Worm (Caenorhabditis elegans) whole organism, L1 larva: ENCODE measurements around the gene srd-50.

Experiments
- C16A3.4 ChIP-seq: fragments of 150-350 bp; optimal IDR thresholded peaks from 2 replicates; lab custom pipeline; 2014; ENCODE audit warnings: missing biosample characterization, missing genetic modification characterization
- C34B4.2 ChIP-seq: sonication (generic microtip); optimal IDR thresholded peaks from 2 replicates; lab custom pipeline; 2017; ENCODE audit warnings: mild to moderate bottlenecking, missing genetic modification characterization, missing compliant biosample characterization
- ama-1 ChIP-seq: fragments of 150-350 bp; optimal IDR thresholded peaks from 2 replicates; lab custom pipeline; 2014
- ceh-63 ChIP-seq: fragments of 200-800 bp; sonication (Bioruptor generic); optimal IDR thresholded peaks from 2 replicates; lab custom pipeline; 2018; ENCODE audit warnings: mild to moderate bottlenecking, missing genetic modification characterization, missing compliant biosample characterization
- ceh-8 ChIP-seq: fragments of 200-800 bp; sonication (Bioruptor generic); optimal IDR thresholded peaks from 2 replicates; lab custom pipeline; 2018; ENCODE audit warnings: mild to moderate bottlenecking, missing genetic modification characterization, moderate library complexity, missing compliant biosample characterization
- ceh-82 ChIP-seq, 3 experiments: fragments of 150-350 bp in 1 of 3; sonication (generic microtip) in 2 of 3; optimal IDR thresholded peaks; 2 replicates each; lab custom pipeline; 2014 to 2017; ENCODE audit warnings: missing biosample characterization in 3 of 3, missing genetic modification characterization in 3 of 3
- ceh-90 ChIP-seq: sonication (generic microtip); optimal IDR thresholded peaks from 2 replicates; lab custom pipeline; 2016; ENCODE audit warnings: missing genetic modification characterization, missing compliant biosample characterization
- dsc-1 ChIP-seq: sonication (generic microtip); optimal IDR thresholded peaks from 2 replicates; lab custom pipeline; 2016; ENCODE audit warnings: mild to moderate bottlenecking, missing genetic modification characterization, missing compliant biosample characterization
- efl-1 ChIP-seq, 4 experiments: fragments of 150-350 bp; optimal IDR thresholded peaks in 3 of 4; peaks in 1 of 4; 1 replicate in 1 of 4; 2 replicates in 3 of 4; lab custom pipeline; 2014; ENCODE audit warnings: missing biosample characterization in 2 of 4, missing genetic modification characterization in 2 of 4, missing genetic modification reagents in 2 of 4
- efl-3 ChIP-seq: fragments of 200-800 bp; sonication (Bioruptor generic); optimal IDR thresholded peaks from 2 replicates; lab custom pipeline; 2018; ENCODE audit warnings: mild to moderate bottlenecking, missing genetic modification characterization, missing compliant biosample characterization
- egl-13 ChIP-seq: sonication (generic microtip); optimal IDR thresholded peaks from 2 replicates; lab custom pipeline; 2016; ENCODE audit warnings: missing genotype, missing genetic modification reagents, missing genetic modification characterization, missing compliant biosample characterization
- egl-27 ChIP-seq, 2 experiments: fragments of 150-350 bp in 1 of 2; sonication (generic microtip); optimal IDR thresholded peaks; 3 replicates each; lab custom pipeline; 2017 to 2018; ENCODE audit warnings: missing biosample characterization in 2 of 2, missing genetic modification characterization in 2 of 2, missing genetic modification reagents in 2 of 2
- fkh-10 ChIP-seq: sonication (generic microtip); optimal IDR thresholded peaks from 2 replicates; lab custom pipeline; 2017; ENCODE audit warnings: missing biosample characterization, missing genetic modification reagents, missing genetic modification characterization
- fkh-4 ChIP-seq: sonication (generic microtip); optimal IDR thresholded peaks from 2 replicates; lab custom pipeline; 2016; ENCODE audit warnings: missing compliant biosample characterization, missing genetic modification characterization, borderline replicate concordance
- fkh-8 ChIP-seq: sonication (generic microtip); optimal IDR thresholded peaks from 2 replicates; lab custom pipeline; 2016; ENCODE audit warnings: mild to moderate bottlenecking, missing genetic modification characterization, missing compliant biosample characterization
- fos-1 ChIP-seq: fragments of 150-350 bp; optimal IDR thresholded peaks from 2 replicates; lab custom pipeline; 2014; ENCODE audit warnings: missing biosample characterization, missing genetic modification characterization
- hlh-17 ChIP-seq: fragments of 200-800 bp; sonication (Bioruptor generic); optimal IDR thresholded peaks from 2 replicates; lab custom pipeline; 2018; ENCODE audit warnings: missing genetic modification characterization, mild to moderate bottlenecking, missing compliant biosample characterization, moderate library complexity, borderline replicate concordance
- hlh-4 ChIP-seq: sonication (generic microtip); optimal IDR thresholded peaks from 2 replicates; lab custom pipeline; 2016; ENCODE audit warnings: mild to moderate bottlenecking, missing genetic modification characterization, missing compliant biosample characterization
- isw-1 ChIP-seq: fragments of 200-800 bp; sonication (Bioruptor generic); IDR thresholded peaks from 2 replicates; pipeline ENCODE4 v1.3.6; 2022; ENCODE audit warnings: missing genetic modification characterization, missing compliant biosample characterization
- jun-1 ChIP-seq: fragments of 150-350 bp; optimal IDR thresholded peaks from 2 replicates; lab custom pipeline; 2014; ENCODE audit warnings: missing biosample characterization, missing genetic modification reagents, missing genetic modification characterization
- lin-14 ChIP-seq: fragments of 200-800 bp; sonication (Bioruptor generic); optimal IDR thresholded peaks from 2 replicates; lab custom pipeline; 2018; ENCODE audit warnings: mild to moderate bottlenecking, missing genetic modification characterization, moderate library complexity, missing compliant biosample characterization
- lin-15B ChIP-seq: fragments of 150-350 bp; sonication (generic microtip); optimal IDR thresholded peaks from 3 replicates; lab custom pipeline; 2014; ENCODE audit warnings: missing biosample characterization, missing genetic modification characterization
- lin-35 ChIP-seq, 2 experiments: fragments of 150-350 bp; optimal IDR thresholded peaks; 2 replicates each; lab custom pipeline; 2014; ENCODE audit warnings: missing biosample characterization in 2 of 2, missing genetic modification characterization in 2 of 2, missing genetic modification reagents in 2 of 2
- lir-3 ChIP-seq: sonication (generic microtip); optimal IDR thresholded peaks from 2 replicates; lab custom pipeline; 2016; ENCODE audit warnings: mild to moderate bottlenecking, missing genetic modification characterization, moderate library complexity, missing compliant biosample characterization; ENCODE audit not compliant: poor library complexity
- mab-9 ChIP-seq: fragments of 200-800 bp; sonication (Bioruptor generic); IDR thresholded peaks from 2 replicates; pipeline ENCODE4 v1.3.6; 2022; ENCODE audit warnings: missing genetic modification reagents, missing genetic modification characterization, missing compliant biosample characterization
- nhr-11 ChIP-seq: fragments of 150-350 bp; optimal IDR thresholded peaks from 2 replicates; lab custom pipeline; 2014; ENCODE audit warnings: missing biosample characterization, missing genetic modification characterization
- nhr-19 ChIP-seq: fragments of 200-800 bp; sonication (Bioruptor generic); conservative IDR thresholded peaks from 2 replicates; pipeline ENCODE4 v1.3.6; 2022; ENCODE audit warnings: missing genetic modification characterization, missing compliant biosample characterization
- nhr-28 ChIP-seq: fragments of 150-350 bp; optimal IDR thresholded peaks from 2 replicates; lab custom pipeline; 2014; ENCODE audit warnings: missing biosample characterization, missing genetic modification characterization
- nhr-47 ChIP-seq: sonication (generic microtip); optimal IDR thresholded peaks from 2 replicates; lab custom pipeline; 2016; ENCODE audit warnings: mild to moderate bottlenecking, missing genetic modification characterization, moderate library complexity, missing compliant biosample characterization
- nhr-71 ChIP-seq: sonication (generic microtip); optimal IDR thresholded peaks from 2 replicates; lab custom pipeline; 2016; ENCODE audit warnings: mild to moderate bottlenecking, missing genetic modification characterization, moderate library complexity, missing compliant biosample characterization
- nhr-85 ChIP-seq: sonication (generic microtip); peaks from one replicate; lab custom pipeline; 2016; ENCODE audit warnings: missing genetic modification characterization, inconsistent platforms, missing compliant biosample characterization
- pax-3 ChIP-seq: fragments of 200-800 bp; sonication (Bioruptor generic); optimal IDR thresholded peaks from 2 replicates; lab custom pipeline; 2018; ENCODE audit warnings: mild to moderate bottlenecking, missing genetic modification characterization, moderate library complexity, missing compliant biosample characterization
- skn-1 ChIP-seq: fragments of 150-350 bp; optimal IDR thresholded peaks from 2 replicates; lab custom pipeline; 2014; ENCODE audit warnings: missing biosample characterization, missing genetic modification characterization
- sox-4 ChIP-seq: sonication (generic microtip); optimal IDR thresholded peaks from 2 replicates; lab custom pipeline; 2016; ENCODE audit warnings: missing genetic modification characterization, missing compliant biosample characterization
- swsn-7 ChIP-seq: sonication (generic microtip); optimal IDR thresholded peaks from 2 replicates; lab custom pipeline; 2016; ENCODE audit warnings: missing genetic modification characterization, missing compliant biosample characterization
- unc-30 ChIP-seq: sonication (generic microtip); optimal IDR thresholded peaks from 2 replicates; lab custom pipeline; 2017; ENCODE audit warnings: missing biosample characterization, missing genetic modification characterization
- unc-62 ChIP-seq: fragments of 150-350 bp; optimal IDR thresholded peaks from 2 replicates; lab custom pipeline; 2014; ENCODE audit warnings: missing biosample characterization, missing genetic modification reagents, missing genetic modification characterization
- unc-86 ChIP-seq: sonication (generic microtip); optimal IDR thresholded peaks from 2 replicates; lab custom pipeline; 2016; ENCODE audit warnings: missing genetic modification characterization, missing compliant biosample characterization
- unc-98 ChIP-seq: fragments of 200-800 bp; sonication (Bioruptor generic); IDR thresholded peaks from 2 replicates; pipeline ENCODE4 v1.3.6; 2022; ENCODE audit warnings: missing genetic modification characterization, missing compliant biosample characterization
- vab-15 ChIP-seq: sonication (generic microtip); optimal IDR thresholded peaks from 2 replicates; lab custom pipeline; 2017; ENCODE audit warnings: missing genotype, mild to moderate bottlenecking, missing genetic modification characterization, missing compliant biosample characterization
- xbp-1 ChIP-seq: sonication (generic microtip); optimal IDR thresholded peaks from 2 replicates; lab custom pipeline; 2016; ENCODE audit warnings: missing genetic modification characterization, missing compliant biosample characterization
- ztf-11 ChIP-seq, 2 experiments: sonication (generic microtip); optimal IDR thresholded peaks; 2 replicates each; lab custom pipeline; 2016 to 2017; ENCODE audit warnings: missing genetic modification characterization in 2 of 2, missing biosample characterization in 1 of 2, missing compliant biosample characterization in 1 of 2

Gene srd-50

ce11 chrX:13502282-13502681 lies 20.7 kb upstream of the srd-50 start (continued):
- TF ChIP-seq lin-15B (tag; lab: Kevin White, UChicago) (peak; percentile 9), swsn-7 (tag; lab: Kevin White, UChicago) (peak; percentile 52), nhr-11 (no peak), fkh-10 (GFP tag; lab: Kevin White, UChicago) (peak; percentile 44), egl-27 (tag; optimal IDR thresholded peaks at IDR 0.05; lab: Kevin White, UChicago) (no peak), sox-4 (tag; lab: Kevin White, UChicago) (no peak), ztf-11 (tag; optimal IDR thresholded peaks at IDR 0.05; lab: Kevin White, UChicago) (no peak)

- TF ChIP-seq jun-1 (tag; lab: Kevin White, UChicago) (no peak), efl-1 (optimal IDR thresholded peaks at IDR 0.05; lab: Kevin White, UChicago) (no peak), efl-1 (GFP tag; optimal IDR thresholded peaks at IDR 0.05 in 1 of 2; lab: Kevin White, UChicago) (no peak), lin-14 (GFP tag; lab: Kevin White, UChicago) (peak; percentile 38)
Observed at ce11 chrX:13500568-13500967, 19.0 kb upstream of the srd-50 start, which contains the start of gene sad-1. Gene sad-1 (minus strand): TSS chrX:13500668.

- TF ChIP-seq efl-3 (GFP tag; lab: Kevin White, UChicago) (no peak), ceh-63 (GFP tag; lab: Kevin White, UChicago) (no peak), ama-1 (lab: Kevin White, UChicago) (no peak), xbp-1 (tag; lab: Kevin White, UChicago) (no peak), sox-4 (tag; lab: Kevin White, UChicago) (peak; percentile 10), vab-15 (no peak), egl-13 (tag; lab: Kevin White, UChicago) (no peak), nhr-71 (tag; lab: Kevin White, UChicago) (peak; percentile 46), pax-3 (peak; percentile 27), hlh-17 (GFP tag; lab: Kevin White, UChicago) (no peak), dsc-1 (peak; percentile 81), fkh-8 (tag; lab: Kevin White, UChicago) (peak; percentile 79), lin-14 (GFP tag; lab: Kevin White, UChicago) (peak; percentile 47), nhr-47 (peak; percentile 39), ceh-90 (tag; lab: Kevin White, UChicago) (no peak), ceh-8 (GFP tag; lab: Kevin White, UChicago) (peak; percentile 5), skn-1 (tag; lab: Kevin White, UChicago) (no peak)
Observed at ce11 chrX:13499923-13500322, 18.3 kb upstream of the srd-50 start.

DNA sequence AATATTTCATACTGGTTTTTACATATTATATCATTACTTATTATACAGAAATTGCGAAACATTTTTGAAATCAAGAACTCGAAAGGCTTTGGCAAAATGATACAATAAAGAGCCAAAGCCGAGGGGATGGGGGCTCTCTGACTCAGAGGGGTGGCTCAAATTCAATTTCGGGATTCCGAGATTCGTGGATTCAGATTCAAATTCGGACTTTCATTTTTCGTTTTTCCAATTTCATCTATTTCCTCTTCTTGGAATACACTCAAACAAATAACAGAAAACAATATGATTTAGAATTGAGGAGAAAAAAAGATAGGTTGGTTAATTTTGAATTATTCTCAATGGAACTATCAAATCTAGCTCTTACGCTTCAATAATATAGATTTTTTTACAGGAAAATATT lies 17.5 kb upstream of the srd-50 start:
- TF ChIP-seq unc-86 = no peak
- no peak for TF ChIP-seq unc-62 (GFP tag; lab: Kevin White, UChicago)
- peak; percentile 77 for TF ChIP-seq fkh-10 (GFP tag; lab: Kevin White, UChicago)
- no peak for TF ChIP-seq C16A3.4
- no peak for TF ChIP-seq fkh-4
- peak; percentile 41 for TF ChIP-seq lin-14 (GFP tag; lab: Kevin White, UChicago)
- TF ChIP-seq C34B4.2 (tag; lab: Kevin White, UChicago) = no peak
- no peak for TF ChIP-seq egl-27 (tag; optimal IDR thresholded peaks at IDR 0.05; lab: Kevin White, UChicago)
- no peak for TF ChIP-seq nhr-71 (tag; lab: Kevin White, UChicago)
- peak; percentile 31 for TF ChIP-seq nhr-85 (tag; lab: Kevin White, UChicago)

ce11 chrX:13493762-13494161 lies 12.2 kb upstream of the srd-50 start:
- TF ChIP-seq unc-30 (tag; lab: Kevin White, UChicago) (no peak), lin-35 (GFP tag; optimal IDR thresholded peaks at IDR 0.05; lab: Kevin White, UChicago) (no peak), isw-1 (GFP tag; lab: Robert Waterston, UW) (no peak), nhr-71 (tag; lab: Kevin White, UChicago) (no peak), fkh-10 (GFP tag; lab: Kevin White, UChicago) (peak; percentile 45), unc-98 (GFP tag; lab: Robert Waterston, UW) (no peak), lir-3 (tag; lab: Kevin White, UChicago) (no peak), nhr-47 (no peak), mab-9 (no peak), egl-13 (tag; lab: Kevin White, UChicago) (no peak), fos-1 (tag; lab: Kevin White, UChicago) (no peak), xbp-1 (tag; lab: Kevin White, UChicago) (no peak), nhr-28 (tag; lab: Kevin White, UChicago) (no peak), jun-1 (tag; lab: Kevin White, UChicago) (no peak), ceh-82 (tag; optimal IDR thresholded peaks at IDR 0.05; lab: Kevin White, UChicago) (no peak), hlh-4 (no peak), sox-4 (tag; lab: Kevin White, UChicago) (no peak), efl-1 (optimal IDR thresholded peaks at IDR 0.05; lab: Kevin White, UChicago) (no peak), efl-1 (GFP tag; optimal IDR thresholded peaks at IDR 0.05 in 1 of 2; lab: Kevin White, UChicago) (peak in 1 of 2 experiments; percentile 56), lin-14 (GFP tag; lab: Kevin White, UChicago) (peak; percentile 50), nhr-19 (no peak)
